Fruit fly (Drosophila melanogaster) whole organism, embryonic: Measurements from ENCODE around the gene Cyp28d2.
A peak's percentile ranks its signal among the peaks of the same experiment; 100 is the strongest.

ENCODE experiments used
- Aef1 ChIP-seq: fragments of 200-800 bp; sonication (Bioruptor generic); IDR thresholded peaks from 3 replicates; pipeline ENCODE4 v1.3.6; 2022; ENCODE audit warnings: missing biosample characterization, missing genetic modification characterization
- Asciz ChIP-seq: fragments of 200-800 bp; sonication (Bioruptor generic); optimal IDR thresholded peaks from 2 replicates; lab custom pipeline; 2017; ENCODE audit warnings: missing biosample characterization, mild to moderate bottlenecking, missing genetic modification characterization, missing genetic modification reagents
- Bdp1 ChIP-seq: fragments of 200-800 bp; sonication (Bioruptor generic); optimal IDR thresholded peaks from 3 replicates; lab custom pipeline; 2016; ENCODE audit warnings: missing biosample characterization, missing genetic modification characterization
- CG10274 ChIP-seq: fragments of 200-800 bp; sonication (Bioruptor generic); optimal IDR thresholded peaks from 3 replicates; lab custom pipeline; 2017; ENCODE audit warnings: missing biosample characterization, mild to moderate bottlenecking, missing genetic modification characterization
- CG11723 ChIP-seq: fragments of 200-800 bp; sonication (Bioruptor generic); optimal IDR thresholded peaks from 2 replicates; lab custom pipeline; 2017; ENCODE audit warnings: missing biosample characterization, mild to moderate bottlenecking, missing genetic modification characterization
- CG12071 ChIP-seq: fragments of 200-800 bp; sonication (Bioruptor generic); optimal IDR thresholded peaks from 3 replicates; lab custom pipeline; 2018; ENCODE audit warnings: missing biosample characterization, mild to moderate bottlenecking, missing genetic modification characterization
- CG14667 ChIP-seq: fragments of 200-800 bp; sonication (Bioruptor generic); IDR thresholded peaks from 2 replicates; pipeline ENCODE4 v1.3.6; 2022; ENCODE audit warnings: missing biosample characterization, missing genetic modification characterization
- CG14965 ChIP-seq: fragments of 200-800 bp; sonication (Bioruptor generic); optimal IDR thresholded peaks from 2 replicates; lab custom pipeline; 2016; ENCODE audit warnings: missing biosample characterization, missing genetic modification characterization, borderline replicate concordance
- CG1529 ChIP-seq: fragments of 200-800 bp; sonication (Bioruptor generic); optimal IDR thresholded peaks from 3 replicates; lab custom pipeline; 2018; ENCODE audit warnings: missing biosample characterization, missing genetic modification characterization
- CG1603 ChIP-seq: fragments of 200-800 bp; sonication (Bioruptor generic); optimal IDR thresholded peaks from 2 replicates; lab custom pipeline; 2019; ENCODE audit warnings: missing biosample characterization, mild to moderate bottlenecking, missing genetic modification characterization, moderate library complexity
- CG17359 ChIP-seq: fragments of 200-800 bp; sonication (Bioruptor generic); optimal IDR thresholded peaks from 3 replicates; lab custom pipeline; 2018; ENCODE audit warnings: missing biosample characterization, mild to moderate bottlenecking, missing genetic modification characterization, moderate library complexity
- CG1792 ChIP-seq: fragments of 200-800 bp; sonication (Bioruptor generic); optimal IDR thresholded peaks from 2 replicates; lab custom pipeline; 2016; ENCODE audit warnings: missing biosample characterization, missing genetic modification characterization
- CG32767 ChIP-seq: fragments of 200-800 bp; sonication (Bioruptor generic); IDR thresholded peaks from 2 replicates; pipeline ENCODE4 v1.3.6; 2022; ENCODE audit warnings: missing biosample characterization, missing genetic modification characterization
- CG34376 ChIP-seq: fragments of 200-800 bp; sonication (Bioruptor generic); optimal IDR thresholded peaks from 2 replicates; lab custom pipeline; 2018; ENCODE audit warnings: missing biosample characterization, mild to moderate bottlenecking, missing genetic modification characterization
- CG3995 ChIP-seq: fragments of 200-800 bp; sonication (Bioruptor generic); optimal IDR thresholded peaks from 3 replicates; lab custom pipeline; 2016; ENCODE audit warnings: missing biosample characterization, missing genetic modification characterization
- CG4360 ChIP-seq: fragments of 200-800 bp; sonication (Bioruptor generic); IDR thresholded peaks from 2 replicates; pipeline ENCODE4 v1.3.6; 2022; ENCODE audit warnings: missing biosample characterization, missing genetic modification characterization
- CG4617 ChIP-seq: fragments of 200-800 bp; sonication (Bioruptor generic); optimal IDR thresholded peaks from 3 replicates; lab custom pipeline; 2016; ENCODE audit warnings: missing biosample characterization, missing genetic modification characterization, borderline replicate concordance
- CG6254 ChIP-seq: fragments of 200-800 bp; sonication (Bioruptor generic); optimal IDR thresholded peaks from 3 replicates; lab custom pipeline; 2017; ENCODE audit warnings: mild to moderate bottlenecking, missing biosample characterization, missing genetic modification reagents, missing genetic modification characterization
- CG6765 ChIP-seq: fragments of 200-800 bp; sonication (Bioruptor generic); optimal IDR thresholded peaks from 3 replicates; lab custom pipeline; 2017; ENCODE audit warnings: missing biosample characterization, mild to moderate bottlenecking, missing genetic modification characterization
- CG7357 ChIP-seq: fragments of 200-800 bp; sonication (Bioruptor generic); IDR thresholded peaks from 3 replicates; pipeline ENCODE4 v1.3.6; 2022; ENCODE audit warnings: missing biosample characterization, missing genetic modification characterization
- CG8290 ChIP-seq, 3 experiments: fragments of 200-800 bp; sonication (Bioruptor generic); optimal IDR thresholded peaks; 2 replicates each; lab custom pipeline; 2016 to 2019; ENCODE audit warnings: missing biosample characterization in 3 of 3, missing genetic modification characterization in 3 of 3, mild to moderate bottlenecking in 2 of 3, moderate library complexity in 1 of 3
- CG8359 ChIP-seq: fragments of 200-800 bp; sonication (Bioruptor generic); optimal IDR thresholded peaks from 2 replicates; lab custom pipeline; 2017; ENCODE audit warnings: missing biosample characterization, mild to moderate bottlenecking, missing genetic modification characterization, borderline replicate concordance
- CG8388 ChIP-seq: fragments of 200-800 bp; sonication (Bioruptor generic); optimal IDR thresholded peaks from 2 replicates; lab custom pipeline; 2019; ENCODE audit warnings: missing biosample characterization, mild to moderate bottlenecking, missing genetic modification characterization, moderate library complexity
- CG8765 ChIP-seq: fragments of 200-800 bp; sonication (Bioruptor generic); IDR thresholded peaks from 2 replicates; pipeline ENCODE4 v1.3.6; 2022; ENCODE audit warnings: missing biosample characterization, missing genetic modification characterization
- CG9215 ChIP-seq: fragments of 200-800 bp; sonication (Bioruptor generic); IDR thresholded peaks from 2 replicates; pipeline ENCODE4 v1.3.6; 2022; ENCODE audit warnings: missing biosample characterization, missing genetic modification characterization
- Dad ChIP-seq: fragments of 200-800 bp; sonication (Bioruptor generic); optimal IDR thresholded peaks from 3 replicates; lab custom pipeline; 2016; ENCODE audit warnings: missing biosample characterization, missing genetic modification characterization
- E2f2 ChIP-seq: fragments of 200-800 bp; sonication (Bioruptor generic); IDR thresholded peaks from 2 replicates; pipeline ENCODE4 v1.3.6; 2022; ENCODE audit warnings: missing biosample characterization, missing genetic modification characterization
- HmgZ ChIP-seq: fragments of 200-800 bp; sonication (Bioruptor generic); optimal IDR thresholded peaks from 2 replicates; lab custom pipeline; 2018; ENCODE audit warnings: missing biosample characterization, mild to moderate bottlenecking, missing genetic modification characterization
- Hr39 ChIP-seq: fragments of >200 bp; optimal IDR thresholded peaks from 2 replicates; lab custom pipeline; 2017
- Med ChIP-seq: fragments of 200-800 bp; sonication (Bioruptor generic); peaks from one replicate; lab custom pipeline; 2016; ENCODE audit warnings: missing biosample characterization, missing genetic modification characterization, mild to moderate bottlenecking, inconsistent platforms, moderate library complexity
- Myb ChIP-seq: fragments of 200-800 bp; sonication (Bioruptor generic); optimal IDR thresholded peaks from 2 replicates; lab custom pipeline; 2016; ENCODE audit warnings: missing biosample characterization, missing genetic modification characterization
- NC2α ChIP-seq: fragments of 200-800 bp; sonication (Bioruptor generic); optimal IDR thresholded peaks from 2 replicates; lab custom pipeline; 2016; ENCODE audit warnings: missing biosample characterization, missing genetic modification characterization
- NC2β ChIP-seq: fragments of 200-800 bp; sonication (Bioruptor generic); optimal IDR thresholded peaks from 2 replicates; lab custom pipeline; 2016; ENCODE audit warnings: missing biosample characterization, missing genetic modification characterization
- Scr ChIP-seq: fragments of 200-800 bp; sonication (Bioruptor generic); IDR thresholded peaks from 2 replicates; pipeline ENCODE4 v1.3.6; 2022; ENCODE audit warnings: missing biosample characterization, missing genetic modification characterization; ENCODE audit not compliant: partially characterized antibody
- amos ChIP-seq: fragments of 200-800 bp; sonication (Bioruptor generic); IDR thresholded peaks from 2 replicates; pipeline ENCODE4 v1.3.6; 2022; ENCODE audit warnings: missing biosample characterization, missing genetic modification characterization; ENCODE audit not compliant: partially characterized antibody
- dimm ChIP-seq: fragments of 200-800 bp; sonication (Bioruptor generic); IDR thresholded peaks from 2 replicates; pipeline ENCODE4 v1.3.6; 2022; ENCODE audit warnings: missing biosample characterization, missing genetic modification characterization
- fd3F ChIP-seq: fragments of 200-800 bp; sonication (Bioruptor generic); optimal IDR thresholded peaks from 2 replicates; lab custom pipeline; 2018; ENCODE audit warnings: missing biosample characterization, mild to moderate bottlenecking, missing genetic modification characterization, moderate library complexity
- fd96Cb ChIP-seq: fragments of 200-800 bp; sonication (Bioruptor generic); optimal IDR thresholded peaks from 2 replicates; lab custom pipeline; 2018; ENCODE audit warnings: missing biosample characterization, mild to moderate bottlenecking, missing genetic modification characterization, moderate library complexity
- fu2 ChIP-seq: fragments of 200-800 bp; sonication (Bioruptor generic); optimal IDR thresholded peaks from 2 replicates; lab custom pipeline; 2016; ENCODE audit warnings: missing biosample characterization, missing genetic modification characterization
- gce ChIP-seq: fragments of 200-800 bp; sonication (Bioruptor generic); IDR thresholded peaks from 3 replicates; pipeline ENCODE4 v1.3.6; 2022; ENCODE audit warnings: missing biosample characterization, missing genetic modification characterization
- luna ChIP-seq: fragments of 200-800 bp; sonication (Bioruptor generic); optimal IDR thresholded peaks from 2 replicates; lab custom pipeline; 2016; ENCODE audit warnings: missing biosample characterization, missing genetic modification characterization
- mam ChIP-seq: fragments of 200-800 bp; sonication (Bioruptor generic); optimal IDR thresholded peaks from 3 replicates; lab custom pipeline; 2016; ENCODE audit warnings: missing biosample characterization, missing genetic modification characterization
- pan ChIP-seq, 4 experiments: fragments of >200 bp in 3 of 4; fragments of 200-800 bp in 1 of 4; sonication (Bioruptor generic) in 1 of 4; optimal IDR thresholded peaks in 3 of 4; IDR thresholded peaks in 1 of 4; 2 replicates each; pipeline versions ENCODE4 v1.3.6 to Lab custom; 2017 to 2022; ENCODE audit warnings: missing biosample characterization in 2 of 4, missing genetic modification characterization in 2 of 4, mixed read lengths in 1 of 4
- phol ChIP-seq: fragments of 200-800 bp; sonication (Bioruptor generic); optimal IDR thresholded peaks from 3 replicates; lab custom pipeline; 2018; ENCODE audit warnings: missing biosample characterization, mild to moderate bottlenecking, missing genetic modification characterization, moderate library complexity
- scrt ChIP-seq: fragments of 200-800 bp; sonication (Bioruptor generic); optimal IDR thresholded peaks from 2 replicates; lab custom pipeline; 2018; ENCODE audit warnings: missing biosample characterization, mild to moderate bottlenecking, missing genetic modification characterization, moderate library complexity
- sr ChIP-seq: fragments of 200-800 bp; sonication (Bioruptor generic); IDR thresholded peaks from 3 replicates; pipeline ENCODE4 v1.3.6; 2022; ENCODE audit warnings: missing biosample characterization, missing genetic modification characterization
- tap ChIP-seq: fragments of 200-800 bp; optimal IDR thresholded peaks from 3 replicates; lab custom pipeline; 2019; ENCODE audit warnings: missing biosample characterization, mild to moderate bottlenecking, missing genetic modification characterization, moderate library complexity
- tna ChIP-seq: fragments of 200-800 bp; sonication (Bioruptor generic); IDR thresholded peaks from 2 replicates; pipeline ENCODE4 v1.3.6; 2022; ENCODE audit warnings: missing biosample characterization, missing genetic modification characterization; ENCODE audit not compliant: partially characterized antibody
- yki ChIP-seq: fragments of >200 bp; optimal IDR thresholded peaks from 3 replicates; lab custom pipeline; 2018

The Cyp28d2 gene

DNA sequence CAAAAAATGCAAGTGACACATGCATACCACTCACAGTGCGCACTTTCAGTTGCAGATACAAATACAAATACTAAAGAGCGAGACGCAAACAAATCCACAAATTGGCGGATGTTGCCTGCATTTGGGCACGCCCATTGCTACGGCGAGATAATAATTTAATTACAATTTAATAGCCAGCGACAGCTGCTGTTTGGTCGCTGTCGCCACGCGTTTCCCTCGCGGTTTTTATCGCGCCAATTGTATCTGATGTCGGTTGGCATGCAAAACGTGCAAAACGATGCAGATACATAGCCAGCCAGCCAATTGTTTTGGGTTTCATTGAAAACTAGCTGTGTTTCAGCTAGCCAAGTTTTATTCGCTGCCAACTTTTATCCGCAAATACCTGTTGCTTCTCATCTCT lies 16.2 kb downstream of the Cyp28d2 start:
- TF ChIP-seq gce (GFP tag; lab: Robert Waterston, UW) (no peak), amos (GFP tag; lab: Robert Waterston, UW) (no peak), CG6254 (GFP tag; lab: Kevin White, UChicago) (no peak), CG8359 (peak; percentile 98), CG1603 (tag; lab: Kevin White, UChicago) (no peak), CG12071 (GFP tag; lab: Kevin White, UChicago) (no peak), Med (GFP tag; lab: Kevin White, UChicago) (peak; percentile 31)

DNA sequence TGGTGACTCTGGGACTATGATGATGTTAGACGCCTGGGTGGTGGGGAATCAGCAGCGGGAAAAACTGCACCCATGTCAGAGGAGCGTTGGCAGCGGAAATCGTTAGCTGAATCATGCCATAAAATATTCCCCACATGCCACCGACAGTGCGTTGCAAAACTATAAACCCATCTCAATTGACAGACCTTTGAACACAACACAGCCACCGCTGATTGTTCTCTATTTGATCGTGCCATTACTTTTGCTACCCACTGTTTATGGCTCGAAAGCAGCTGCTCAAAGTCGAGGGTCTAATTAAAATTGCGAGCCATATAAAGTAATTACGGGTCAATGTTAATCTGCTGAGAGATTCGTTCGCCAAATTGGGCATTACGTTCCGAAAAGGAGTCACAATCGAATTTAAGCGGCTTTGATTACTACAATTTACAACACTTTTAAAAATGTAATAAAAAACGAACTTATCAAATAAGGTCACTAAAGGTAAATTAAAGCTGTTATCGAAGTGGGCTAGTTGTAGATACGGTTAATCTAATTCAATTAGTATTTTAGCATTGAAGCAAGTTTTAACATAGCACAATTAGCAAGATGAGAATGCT lies 17.8 kb downstream of the Cyp28d2 start:
- TF ChIP-seq fd96Cb (tag; lab: Kevin White, UChicago), result no peak
- no peak for TF ChIP-seq NC2β (GFP tag; lab: Kevin White, UChicago)
- TF ChIP-seq dimm, result no peak
- TF ChIP-seq sr (GFP tag; lab: Robert Waterston, UW), result no peak
- TF ChIP-seq E2f2 (GFP tag; lab: Robert Waterston, UW), result no peak
- no peak for TF ChIP-seq CG9215 (GFP tag; lab: Robert Waterston, UW)
- TF ChIP-seq Myb (GFP tag; lab: Kevin White, UChicago), result no peak
- TF ChIP-seq Asciz, result no peak
- TF ChIP-seq mam (GFP tag; lab: Kevin White, UChicago), result no peak
- no peak for TF ChIP-seq CG4617 (GFP tag; lab: Kevin White, UChicago)
- TF ChIP-seq tap, result no peak
- no peak for TF ChIP-seq yki (lab: Kevin White, UChicago)
- TF ChIP-seq Dad (GFP tag; lab: Kevin White, UChicago), result no peak
- TF ChIP-seq Aef1 (GFP tag; lab: Robert Waterston, UW), result no peak
- TF ChIP-seq pan (optimal IDR thresholded peaks at IDR 0.05; lab: Kevin White, UChicago), result no peak
- TF ChIP-seq pan (GFP tag; optimal IDR thresholded peaks at IDR 0.05 in 1 of 2, IDR thresholded peaks at IDR 0.05 in 1 of 2), result peak in 1 of 2 experiments; percentile 30
- no peak for TF ChIP-seq CG14667 (GFP tag; lab: Robert Waterston, UW)
- TF ChIP-seq Hr39, result no peak
- TF ChIP-seq Scr, result no peak
- TF ChIP-seq Bdp1 (GFP tag; lab: Kevin White, UChicago), result no peak
- no peak for TF ChIP-seq CG7357 (GFP tag; lab: Robert Waterston, UW)
- TF ChIP-seq CG8388, result peak; percentile 78
- no peak for TF ChIP-seq CG8290 (GFP tag; optimal IDR thresholded peaks at IDR 0.05; lab: Kevin White, UChicago)
- peak in 1 of 2 experiments; percentile 66 for TF ChIP-seq CG8290 (tag; optimal IDR thresholded peaks at IDR 0.05; lab: Kevin White, UChicago)
- TF ChIP-seq CG1792 (GFP tag; lab: Kevin White, UChicago), result no peak
- TF ChIP-seq phol (tag; lab: Kevin White, UChicago), result no peak
- TF ChIP-seq CG4360 (GFP tag; lab: Robert Waterston, UW), result no peak
- TF ChIP-seq CG32767 (GFP tag; lab: Robert Waterston, UW), result no peak
- no peak for TF ChIP-seq tna (GFP tag; lab: Robert Waterston, UW)
- no peak for TF ChIP-seq scrt (GFP tag; lab: Kevin White, UChicago)
- TF ChIP-seq CG14965 (GFP tag; lab: Kevin White, UChicago), result no peak
- no peak for TF ChIP-seq CG3995 (GFP tag; lab: Kevin White, UChicago)
- no peak for TF ChIP-seq CG6254 (GFP tag; lab: Kevin White, UChicago)
- peak; percentile 13 for TF ChIP-seq HmgZ (tag; lab: Kevin White, UChicago)
- TF ChIP-seq CG6765 (GFP tag; lab: Kevin White, UChicago), result peak; percentile 19
- no peak for TF ChIP-seq CG8765
- TF ChIP-seq NC2α (GFP tag; lab: Kevin White, UChicago), result no peak
- TF ChIP-seq CG34376 (GFP tag; lab: Kevin White, UChicago), result peak; percentile 15
- peak; percentile 18 for TF ChIP-seq CG10274
- no peak for TF ChIP-seq luna (GFP tag; lab: Kevin White, UChicago)
- TF ChIP-seq CG11723 (GFP tag; lab: Kevin White, UChicago), result no peak
- no peak for TF ChIP-seq CG1529 (GFP tag; lab: Kevin White, UChicago)
- TF ChIP-seq CG17359 (tag; lab: Kevin White, UChicago), result no peak
- TF ChIP-seq fu2, result no peak
- TF ChIP-seq fd3F (GFP tag; lab: Kevin White, UChicago), result peak; percentile 4
